Worm (Caenorhabditis elegans) whole organism, L4 larva: ENCODE results near the gene C34C6.9.

Experiments
- F26F4.8 ChIP-seq: fragments of 200-800 bp; sonication (Bioruptor generic); conservative IDR thresholded peaks from 2 replicates; pipeline ENCODE4 v1.3.6; 2022; ENCODE audit warnings: missing genetic modification characterization, missing compliant biosample characterization
- F37D6.2 ChIP-seq: sonication (generic microtip); optimal IDR thresholded peaks from 2 replicates; lab custom pipeline; 2016; ENCODE audit warnings: mild to moderate bottlenecking, missing genetic modification characterization, missing compliant biosample characterization
- F49E8.2 ChIP-seq: sonication (generic microtip); optimal IDR thresholded peaks from 2 replicates; lab custom pipeline; 2016; ENCODE audit warnings: missing compliant biosample characterization, mild to moderate bottlenecking, missing genetic modification characterization, borderline replicate concordance
- T20F7.1 ChIP-seq: fragments of 200-800 bp; sonication (Bioruptor generic); optimal IDR thresholded peaks from 2 replicates; lab custom pipeline; 2018; ENCODE audit warnings: mild to moderate bottlenecking, missing genetic modification characterization, missing compliant biosample characterization
- T26A8.4 ChIP-seq: fragments of 200-800 bp; sonication (Bioruptor generic); IDR thresholded peaks from 2 replicates; pipeline ENCODE4 v1.3.6; 2022; ENCODE audit warnings: missing genetic modification characterization, missing compliant biosample characterization
- aha-1 ChIP-seq: fragments of 150-350 bp; peaks from one replicate; lab custom pipeline; 2014; ENCODE audit warnings: missing biosample characterization, missing genetic modification characterization
- aly-2 ChIP-seq: sonication (generic microtip); optimal IDR thresholded peaks from 2 replicates; lab custom pipeline; 2018; ENCODE audit warnings: missing biosample characterization, missing genetic modification characterization
- ama-1 ChIP-seq: fragments of 150-350 bp; optimal IDR thresholded peaks from 2 replicates; lab custom pipeline; 2014; ENCODE audit warnings: inconsistent platforms, mixed read lengths
- ceh-20 ChIP-seq: fragments of 200-800 bp; sonication (Bioruptor generic); IDR thresholded peaks from 2 replicates; pipeline ENCODE4 v1.3.6; 2022; ENCODE audit warnings: missing genetic modification reagents, missing genetic modification characterization, missing compliant biosample characterization
- ceh-28 ChIP-seq: fragments of 150-350 bp; optimal IDR thresholded peaks from 2 replicates; lab custom pipeline; 2014; ENCODE audit warnings: missing biosample characterization, missing genetic modification reagents, missing genetic modification characterization
- daf-19 ChIP-seq: fragments of 200-800 bp; sonication (Bioruptor generic); conservative IDR thresholded peaks from 2 replicates; pipeline ENCODE4 v1.3.6; 2022; ENCODE audit warnings: missing genetic modification characterization, missing compliant biosample characterization
- daf-8 ChIP-seq: fragments of 200-800 bp; sonication (Bioruptor generic); IDR thresholded peaks from 2 replicates; pipeline ENCODE4 v1.3.6; 2022; ENCODE audit warnings: missing genetic modification characterization, missing compliant biosample characterization
- dmd-8 ChIP-seq: fragments of 200-800 bp; sonication (Bioruptor generic); IDR thresholded peaks from 2 replicates; pipeline ENCODE4 v1.3.6; 2022; ENCODE audit warnings: missing genetic modification characterization, missing compliant biosample characterization
- duxl-1 ChIP-seq: sonication (generic microtip); optimal IDR thresholded peaks from 2 replicates; lab custom pipeline; 2016; ENCODE audit warnings: mild to moderate bottlenecking, missing genetic modification characterization, moderate library complexity, missing compliant biosample characterization; ENCODE audit not compliant: poor library complexity
- egl-43 ChIP-seq: fragments of 200-800 bp; sonication (Bioruptor generic); IDR thresholded peaks from 2 replicates; pipeline ENCODE4 v1.3.6; 2022; ENCODE audit warnings: missing genetic modification reagents, missing genetic modification characterization, missing compliant biosample characterization
- hlh-11 ChIP-seq: fragments of 200-800 bp; sonication (Bioruptor generic); optimal IDR thresholded peaks from 2 replicates; lab custom pipeline; 2018; ENCODE audit warnings: mild to moderate bottlenecking, missing genetic modification characterization, missing compliant biosample characterization
- lin-1 ChIP-seq: fragments of 200-800 bp; sonication (Bioruptor generic); IDR thresholded peaks from 2 replicates; pipeline ENCODE4 v1.3.6; 2022; ENCODE audit warnings: missing genetic modification reagents, missing genetic modification characterization, missing compliant biosample characterization
- lsy-2 ChIP-seq, 2 experiments: fragments of 150-350 bp in 1 of 2; sonication (generic microtip) in 1 of 2; optimal IDR thresholded peaks; 2 replicates each; lab custom pipeline; 2014 to 2017; ENCODE audit warnings: missing biosample characterization in 2 of 2, missing genetic modification characterization in 2 of 2
- mdl-1 ChIP-seq, 2 experiments: fragments of 150-350 bp in 1 of 2; sonication (generic microtip) in 1 of 2; optimal IDR thresholded peaks; 2 replicates each; lab custom pipeline; 2014 to 2017; ENCODE audit warnings: missing biosample characterization in 2 of 2, missing genetic modification characterization in 2 of 2
- mdt-29 ChIP-seq: fragments of 200-800 bp; sonication (Bioruptor generic); IDR thresholded peaks from 2 replicates; pipeline ENCODE4 v1.3.6; 2022; ENCODE audit warnings: missing genetic modification reagents, missing genetic modification characterization, missing compliant biosample characterization
- mep-1 ChIP-seq: fragments of 150-350 bp; sonication (generic microtip); optimal IDR thresholded peaks from 3 replicates; lab custom pipeline; 2014; ENCODE audit warnings: missing biosample characterization, missing genetic modification characterization
- nhr-10 ChIP-seq: fragments of 150-350 bp; optimal IDR thresholded peaks from 2 replicates; lab custom pipeline; 2014; ENCODE audit warnings: missing biosample characterization, missing genetic modification characterization
- nhr-11 ChIP-seq: fragments of 150-350 bp; optimal IDR thresholded peaks from 2 replicates; lab custom pipeline; 2014; ENCODE audit warnings: missing biosample characterization, missing genetic modification characterization
- nhr-25 ChIP-seq: sonication (generic microtip); optimal IDR thresholded peaks from 2 replicates; lab custom pipeline; 2017; ENCODE audit warnings: missing genetic modification characterization, mild to moderate bottlenecking, missing compliant biosample characterization, antibody characterized with exemption, moderate library complexity, borderline replicate concordance; ENCODE audit not compliant: insufficient read depth
- nhr-28 ChIP-seq: fragments of 150-350 bp; optimal IDR thresholded peaks from 2 replicates; lab custom pipeline; 2014; ENCODE audit warnings: missing biosample characterization, missing genetic modification characterization
- nhr-48 ChIP-seq: sonication (generic microtip); optimal IDR thresholded peaks from 2 replicates; lab custom pipeline; 2016; ENCODE audit warnings: mild to moderate bottlenecking, missing genetic modification characterization, missing compliant biosample characterization
- nhr-6 ChIP-seq: fragments of 150-350 bp; optimal IDR thresholded peaks from 2 replicates; lab custom pipeline; 2014; ENCODE audit warnings: missing biosample characterization, missing genetic modification characterization
- pha-4 ChIP-seq, 2 experiments: fragments of 150-350 bp in 1 of 2; fragments of 200-800 bp in 1 of 2; sonication (Bioruptor generic) in 1 of 2; IDR thresholded peaks in 1 of 2; optimal IDR thresholded peaks in 1 of 2; 2 replicates each; pipeline versions ENCODE4 v1.3.6 to Lab custom; 2014 to 2022; ENCODE audit warnings: missing genetic modification characterization in 2 of 2, missing genetic modification reagents in 2 of 2, missing biosample characterization in 1 of 2, missing compliant biosample characterization in 1 of 2
- php-3 ChIP-seq: fragments of 200-800 bp; sonication (Bioruptor generic); IDR thresholded peaks from 2 replicates; pipeline ENCODE4 v1.3.6; 2022; ENCODE audit warnings: missing genetic modification reagents, missing genetic modification characterization, missing compliant biosample characterization
- unc-130 ChIP-seq: sonication (generic microtip); optimal IDR thresholded peaks from 2 replicates; lab custom pipeline; 2016; ENCODE audit warnings: missing genetic modification reagents, missing genetic modification characterization, missing compliant biosample characterization
- unc-39 ChIP-seq: sonication (generic microtip); optimal IDR thresholded peaks from 2 replicates; lab custom pipeline; 2017; ENCODE audit warnings: missing biosample characterization, missing genetic modification characterization
- unc-62 ChIP-seq, 3 experiments: fragments of 150-350 bp in 1 of 3; sonication (generic microtip); optimal IDR thresholded peaks in 2 of 3; peaks in 1 of 3; 1 replicate in 1 of 3; 2 replicates in 2 of 3; lab custom pipeline; 2014 to 2017; ENCODE audit warnings: missing biosample characterization in 3 of 3, missing genetic modification characterization in 3 of 3, missing genetic modification reagents in 3 of 3, missing genotype in 1 of 3
- zag-1 ChIP-seq: fragments of 150-350 bp; optimal IDR thresholded peaks from 2 replicates; lab custom pipeline; 2014; ENCODE audit warnings: missing biosample characterization, missing genetic modification characterization
- zip-2 ChIP-seq: fragments of 150-350 bp; optimal IDR thresholded peaks from 2 replicates; lab custom pipeline; 2014; ENCODE audit warnings: missing biosample characterization, missing genetic modification characterization

Gene C34C6.9

DNA sequence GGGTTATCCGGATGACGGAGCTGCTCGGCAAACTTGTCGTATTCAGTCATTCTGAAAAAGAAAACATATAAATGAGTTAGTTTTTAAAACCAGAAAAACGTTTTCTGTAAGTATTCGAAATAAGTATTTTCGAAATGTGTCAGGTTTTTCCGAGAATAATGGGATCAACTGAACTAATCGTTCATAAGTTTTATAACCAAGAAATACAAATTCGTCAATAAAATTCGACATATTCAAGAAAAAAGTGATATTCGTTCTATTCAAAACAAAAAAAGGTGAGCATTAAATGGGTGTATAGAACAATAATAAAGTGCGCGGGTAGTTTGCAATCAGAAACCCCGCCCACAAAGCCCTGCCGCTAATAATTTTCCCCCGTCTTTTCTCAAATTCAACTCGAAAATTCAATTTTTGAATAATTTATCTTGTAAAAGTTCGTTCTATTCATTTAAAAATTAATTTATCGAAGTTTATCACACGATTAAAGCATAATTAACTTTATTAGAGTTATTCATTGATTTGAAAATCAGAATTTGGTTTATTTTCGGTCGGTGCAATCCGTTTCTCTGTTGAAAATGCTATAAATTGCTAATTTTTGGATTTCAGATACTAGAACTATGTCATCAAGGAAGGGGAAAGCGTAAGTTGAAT, 30.6 kb downstream of the C34C6.9 start, which contains the start of the genes cyn-11 and T01B7.5 (continued):
- TF ChIP-seq lin-1, result no peak
- no peak for TF ChIP-seq nhr-11 (tag; lab: Kevin White, UChicago)
- peak; percentile 39 for TF ChIP-seq mep-1
- TF ChIP-seq daf-19, result no peak
- TF ChIP-seq zip-2 (tag; lab: Kevin White, UChicago), result no peak

DNA sequence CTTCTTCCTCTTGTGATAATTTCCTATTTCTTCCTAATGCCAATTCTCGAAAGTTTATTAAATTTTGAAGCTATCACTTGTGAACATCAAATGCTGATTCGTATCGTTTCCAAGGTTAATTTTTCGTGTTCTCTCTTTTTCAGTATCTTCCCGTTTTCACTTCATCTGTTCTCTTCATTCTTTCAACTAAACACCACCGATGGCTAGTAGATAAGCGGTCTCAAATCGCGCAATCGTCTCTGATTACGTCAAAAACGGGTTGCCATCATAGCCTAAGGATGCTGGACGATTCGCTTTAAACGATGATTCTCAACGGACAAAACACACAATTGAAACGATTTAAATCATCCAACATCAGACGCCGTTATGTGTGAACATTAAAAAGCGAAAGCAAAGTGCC, 31.9 kb downstream of the C34C6.9 start:
- TF ChIP-seq nhr-28 (peak; percentile 38), nhr-6 (tag; lab: Kevin White, UChicago) (no peak), hlh-11 (tag; lab: Kevin White, UChicago) (peak; percentile 14), mdl-1 (tag; optimal IDR thresholded peaks at IDR 0.05; lab: Kevin White, UChicago) (peak in 1 of 2 experiments; percentile 22), unc-62 (GFP tag; optimal IDR thresholded peaks at IDR 0.05 in 1 of 2; lab: Kevin White, UChicago) (peak in 1 of 2 experiments; percentile 37), unc-62 (tag; optimal IDR thresholded peaks at IDR 0.05; lab: Kevin White, UChicago) (no peak), ama-1 (peak; percentile 14)

DNA sequence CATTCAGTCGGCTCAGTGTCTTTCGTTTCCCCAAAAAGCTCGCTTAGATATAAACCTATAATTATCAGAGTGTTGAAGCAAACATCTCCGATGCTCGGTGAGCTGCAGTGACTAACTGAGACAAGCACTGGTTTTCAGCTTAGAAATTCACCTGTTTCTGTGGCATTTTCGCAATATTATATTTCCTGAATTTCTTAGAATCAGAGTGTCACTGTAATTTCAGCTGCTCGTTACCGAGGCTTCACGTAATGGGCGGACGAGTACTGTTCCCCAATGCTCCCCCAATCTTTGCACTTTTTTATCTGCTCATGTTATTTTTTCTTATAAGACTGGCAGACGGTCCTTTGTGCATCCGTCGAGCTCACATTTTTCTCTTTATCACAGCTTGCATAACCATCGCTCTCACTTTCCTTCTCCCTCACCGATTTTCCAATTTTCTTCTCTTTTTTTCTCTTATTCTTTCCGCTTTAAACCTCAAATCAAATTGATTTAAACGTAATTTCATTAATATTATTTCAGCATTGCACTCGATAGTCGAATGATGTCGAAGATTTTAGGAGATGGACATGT, 36.3 kb downstream of the C34C6.9 start, which contains the start of gene trcs-2:
Gene trcs-2 (plus strand): TSS at position 520 of the 570 bp plus-strand sequence.
- TF ChIP-seq lsy-2 (tag; optimal IDR thresholded peaks at IDR 0.05; lab: Kevin White, UChicago) (no peak), egl-43 (GFP tag; lab: Robert Waterston, UW) (0 out of 2 replicates have a peak, but pooled peaks have one; percentile 16)

ce11 chrII:8726700-8727099, 41.0 kb downstream of the C34C6.9 start, which contains the start of gene T01B7.9:
T01B7.9 (minus strand) TSS chrII:8726800.
- no peak for TF ChIP-seq T26A8.4
- TF ChIP-seq php-3 (GFP tag; lab: Robert Waterston, UW), result no peak
- no peak for TF ChIP-seq pha-4 (GFP tag; IDR thresholded peaks at IDR 0.05; lab: Robert Waterston, UW)
- no peak for TF ChIP-seq pha-4 (tag; optimal IDR thresholded peaks at IDR 0.05; lab: Kevin White, UChicago)
- TF ChIP-seq nhr-10 (tag; lab: Kevin White, UChicago), result no peak

DNA sequence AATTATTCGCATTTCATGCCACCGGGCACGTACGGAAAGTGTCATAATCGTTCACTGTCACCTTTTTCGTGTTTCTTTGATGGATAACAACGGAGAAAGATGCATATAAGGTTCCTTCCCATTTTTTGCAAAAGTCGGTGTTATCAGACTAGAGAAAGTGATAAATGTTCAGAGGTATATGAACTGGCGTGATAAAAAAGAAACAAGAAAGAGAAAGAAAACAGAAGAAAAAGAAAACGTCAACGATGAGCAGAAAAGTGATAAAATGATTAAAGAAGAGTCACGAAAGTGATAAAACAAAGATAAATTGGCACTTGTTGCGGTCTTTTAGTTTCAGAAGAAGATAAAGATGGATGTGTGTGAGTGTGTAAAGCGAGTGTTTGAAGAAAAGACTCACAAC, 44.6 kb downstream of the C34C6.9 start:
- TF ChIP-seq zag-1 (no peak), php-3 (GFP tag; lab: Robert Waterston, UW) (no peak), aha-1 (tag; lab: Kevin White, UChicago) (peak; percentile 82), ceh-28 (tag; lab: Kevin White, UChicago) (no peak), nhr-28 (peak; percentile 26), unc-39 (tag; lab: Kevin White, UChicago) (no peak), unc-62 (GFP tag; optimal IDR thresholded peaks at IDR 0.05 in 1 of 2; lab: Kevin White, UChicago) (peak in 1 of 2 experiments; percentile 56), unc-62 (tag; optimal IDR thresholded peaks at IDR 0.05; lab: Kevin White, UChicago) (no peak)

DNA sequence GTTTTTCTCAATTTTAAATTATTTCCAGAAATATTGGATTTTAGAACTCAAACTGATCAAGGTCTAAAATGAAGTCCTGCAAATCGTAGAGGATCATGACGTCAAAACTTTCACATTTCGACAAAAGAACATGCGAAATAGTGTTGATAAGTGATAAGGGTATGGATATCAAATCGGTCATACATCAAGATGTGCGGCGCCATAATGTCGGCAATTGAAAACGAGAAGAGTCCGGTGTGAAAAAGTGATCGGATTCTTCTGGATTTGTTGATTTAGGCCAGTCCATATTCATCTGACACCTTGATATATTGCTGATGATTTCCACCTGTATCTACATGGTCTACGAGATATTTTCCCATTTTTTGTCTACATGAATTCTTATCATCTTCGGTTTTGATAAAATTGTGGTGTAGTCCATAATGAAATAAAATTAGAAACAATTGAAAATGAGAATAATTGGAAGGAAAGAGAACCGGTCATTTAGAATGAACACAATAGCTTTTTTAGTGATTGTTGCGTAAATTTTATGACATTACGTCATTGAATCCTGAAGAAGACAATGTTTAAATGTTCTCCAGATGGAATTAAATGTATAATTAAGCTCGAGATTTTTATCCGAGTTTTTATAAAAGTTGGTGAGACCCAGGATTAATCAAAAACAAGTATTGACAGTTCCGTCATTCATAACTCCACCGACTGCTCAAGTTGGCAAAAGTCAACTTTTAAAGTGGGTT, 45.4 kb downstream of the C34C6.9 start:
- TF ChIP-seq pha-4 (GFP tag; IDR thresholded peaks at IDR 0.05; lab: Robert Waterston, UW), result no peak
- no peak for TF ChIP-seq pha-4 (tag; optimal IDR thresholded peaks at IDR 0.05; lab: Kevin White, UChicago)
- no peak for TF ChIP-seq nhr-48 (tag; lab: Kevin White, UChicago)
- TF ChIP-seq mep-1, result no peak
- TF ChIP-seq nhr-28, result peak; percentile 47
- no peak for TF ChIP-seq aly-2 (tag; lab: Kevin White, UChicago)
- no peak for TF ChIP-seq F37D6.2 (tag; lab: Kevin White, UChicago)
- TF ChIP-seq unc-130 (GFP tag; lab: Kevin White, UChicago), result no peak
- TF ChIP-seq ceh-20 (GFP tag; lab: Robert Waterston, UW), result no peak
- TF ChIP-seq daf-8 (GFP tag; lab: Robert Waterston, UW), result no peak
- TF ChIP-seq unc-62 (GFP tag; optimal IDR thresholded peaks at IDR 0.05 in 1 of 2; lab: Kevin White, UChicago), result no peak
- no peak for TF ChIP-seq unc-62 (tag; optimal IDR thresholded peaks at IDR 0.05; lab: Kevin White, UChicago)
- TF ChIP-seq zip-2 (tag; lab: Kevin White, UChicago), result no peak
- no peak for TF ChIP-seq nhr-25 (tag; lab: Kevin White, UChicago)
- no peak for TF ChIP-seq nhr-10 (tag; lab: Kevin White, UChicago)
- TF ChIP-seq hlh-11 (tag; lab: Kevin White, UChicago), result peak; percentile 29
- TF ChIP-seq aha-1 (tag; lab: Kevin White, UChicago), result peak; percentile 42
- TF ChIP-seq F49E8.2 (tag; lab: Kevin White, UChicago), result no peak
- no peak for TF ChIP-seq T20F7.1 (GFP tag; lab: Kevin White, UChicago)
- no peak for TF ChIP-seq dmd-8 (GFP tag; lab: Robert Waterston, UW)
- TF ChIP-seq ama-1, result no peak
- TF ChIP-seq mdt-29 (GFP tag; lab: Robert Waterston, UW), result no peak
- no peak for TF ChIP-seq F26F4.8 (GFP tag; lab: Robert Waterston, UW)
- TF ChIP-seq T26A8.4, result no peak
- no peak for TF ChIP-seq mdl-1 (tag; optimal IDR thresholded peaks at IDR 0.05; lab: Kevin White, UChicago)
- no peak for TF ChIP-seq duxl-1 (tag; lab: Kevin White, UChicago)
